Fruit fly (Drosophila melanogaster): ENCODE results near the gene HisCl1.
A peak's percentile ranks its signal among the peaks of the same experiment; 100 is the strongest.

HisCl1 gene

DNA sequence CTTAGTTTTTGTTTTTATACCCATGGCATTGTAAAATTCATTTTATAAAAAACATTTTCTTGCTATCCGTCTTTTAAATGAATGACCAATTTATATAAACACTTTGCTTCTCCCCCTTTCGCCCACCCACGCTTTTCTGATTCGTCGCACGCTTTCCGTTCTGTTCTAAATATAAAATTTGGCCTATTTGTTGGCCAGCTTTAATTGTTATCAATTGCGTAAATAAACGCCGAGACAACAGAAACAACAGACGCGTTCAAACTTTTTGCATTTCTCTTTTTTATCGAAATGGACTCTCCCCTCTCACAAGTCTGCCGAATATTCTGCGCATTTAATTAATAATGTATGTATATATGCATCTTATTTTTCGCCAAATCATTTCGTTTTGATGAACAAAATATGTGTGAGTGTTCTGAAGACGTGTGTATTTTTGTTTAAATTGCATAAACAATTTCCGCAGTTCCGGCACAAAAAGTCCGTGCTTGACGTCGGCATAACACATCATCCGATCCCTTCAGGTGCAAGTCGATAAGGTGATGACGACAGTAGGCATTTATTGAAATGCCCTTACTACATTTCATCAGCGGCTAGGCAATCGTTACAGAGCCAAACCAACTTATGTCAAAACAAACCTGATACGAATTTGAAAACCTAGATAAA, 29.6 kb upstream of the HisCl1 start:
- TF ChIP-seq salr (GFP tag; optimal IDR thresholded peaks at IDR 0.05) (no peak), dac (GFP tag; optimal IDR thresholded peaks at IDR 0.05) (no peak), vri (GFP tag; optimal IDR thresholded peaks at IDR 0.05) (peak; percentile 72), CG1621 (tag; optimal IDR thresholded peaks at IDR 0.05) (no peak), acj6 (GFP tag; optimal IDR thresholded peaks at IDR 0.05) (no peak), Gug (GFP tag; IDR thresholded peaks at IDR 0.05) (no peak), ss (GFP tag; optimal IDR thresholded peaks at IDR 0.05) (no peak), Eip78C (GFP tag) (peak; percentile 18), CG6808 (GFP tag; optimal IDR thresholded peaks at IDR 0.05) (no peak), OdsH (GFP tag; optimal IDR thresholded peaks at IDR 0.05) (no peak)

DNA sequence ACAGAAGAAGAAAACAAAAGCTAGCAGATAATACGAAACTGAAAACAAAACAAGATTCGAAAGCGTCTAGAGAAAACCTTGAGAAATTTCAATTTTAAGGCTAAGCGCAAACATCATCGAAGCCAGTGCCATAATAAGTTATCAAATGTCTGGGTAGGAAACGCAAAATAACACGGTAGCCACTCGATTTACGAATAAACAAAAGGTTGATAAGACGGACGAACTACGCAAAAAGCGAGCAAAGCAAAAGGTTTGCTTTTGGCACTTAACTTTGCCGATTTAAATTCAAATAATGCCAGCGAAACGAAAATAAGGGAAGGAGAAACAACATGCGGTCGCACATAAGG, 28.8 kb upstream of the HisCl1 start:
- TF ChIP-seq dac (GFP tag; optimal IDR thresholded peaks at IDR 0.05) (no peak), Eip93F (GFP tag; optimal IDR thresholded peaks at IDR 0.05) (peak; percentile 33), vri (GFP tag; optimal IDR thresholded peaks at IDR 0.05) (peak; percentile 81)

DNA sequence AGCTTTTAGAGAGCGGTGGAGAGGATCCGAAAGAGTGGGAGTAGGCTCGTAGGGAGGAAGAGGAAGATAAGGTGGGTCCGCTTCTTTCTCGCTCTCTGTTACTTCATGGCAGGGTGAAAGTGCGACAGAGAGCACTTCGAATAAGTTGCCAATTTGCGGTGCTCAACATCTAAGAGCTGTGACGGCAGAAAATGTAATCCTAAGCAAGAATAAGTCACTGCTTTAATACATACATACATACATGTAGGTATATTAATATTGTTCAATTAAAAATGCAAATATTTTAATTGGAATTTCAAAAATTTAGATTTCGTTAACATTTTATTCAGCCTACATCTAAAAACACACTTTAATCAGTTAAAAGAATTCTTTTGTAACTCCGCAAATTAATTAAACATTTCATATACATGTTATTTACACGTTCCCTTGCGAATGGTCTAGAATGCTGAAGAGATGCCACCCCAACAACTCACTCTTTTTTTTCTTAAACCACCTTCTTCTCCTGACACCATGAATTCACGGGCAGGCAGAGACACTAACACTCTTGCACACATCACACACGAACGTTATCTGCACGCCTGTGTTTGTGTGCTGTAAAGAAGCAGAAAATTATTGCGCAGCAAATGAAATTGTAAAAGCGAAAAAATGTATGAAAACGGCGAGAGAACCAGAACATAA, 28.3 kb upstream of the HisCl1 start:
- TF ChIP-seq Ets96B (tag; optimal IDR thresholded peaks at IDR 0.05) (no peak), CG11902 (GFP tag; optimal IDR thresholded peaks at IDR 0.05) (no peak), CG6792 (GFP tag; optimal IDR thresholded peaks at IDR 0.05) (peak; percentile 39), CG32006 (GFP tag; optimal IDR thresholded peaks at IDR 0.05) (peak; percentile 58), CG8119 (GFP tag; IDR thresholded peaks at IDR 0.05) (no peak), net (GFP tag; optimal IDR thresholded peaks at IDR 0.05) (peak; percentile 17), CG11762 (GFP tag; optimal IDR thresholded peaks at IDR 0.05; ENCODE audit: insufficient read depth) (no peak), fkh (GFP tag; optimal IDR thresholded peaks at IDR 0.05) (no peak), achi (GFP tag; optimal IDR thresholded peaks at IDR 0.05) (peak; percentile 11), esn (GFP tag; optimal IDR thresholded peaks at IDR 0.05) (peak; percentile 74), CG6163 (GFP tag; IDR thresholded peaks at IDR 0.05) (no peak), Smox (GFP tag; optimal IDR thresholded peaks at IDR 0.05) (peak; percentile 60), Gug (GFP tag; IDR thresholded peaks at IDR 0.05) (no peak), Hr39 (GFP tag; optimal IDR thresholded peaks at IDR 0.05) (peak; percentile 49), CG6276 (GFP tag; optimal IDR thresholded peaks at IDR 0.05) (peak; percentile 53), topi (GFP tag; optimal IDR thresholded peaks at IDR 0.05) (peak; percentile 50), CG7368 (GFP tag; optimal IDR thresholded peaks at IDR 0.05) (peak; percentile 38), spab (GFP tag; optimal IDR thresholded peaks at IDR 0.05) (no peak), CG6808 (GFP tag; optimal IDR thresholded peaks at IDR 0.05) (peak; percentile 54), Hr4 (GFP tag; optimal IDR thresholded peaks at IDR 0.05) (peak; percentile 47), fd85E (GFP tag; optimal IDR thresholded peaks at IDR 0.05) (no peak), vri (GFP tag; optimal IDR thresholded peaks at IDR 0.05) (peak; percentile 18), CG1621 (tag; optimal IDR thresholded peaks at IDR 0.05) (no peak), Ets21C (GFP tag; optimal IDR thresholded peaks at IDR 0.05) (peak; percentile 9), CG15336 (GFP tag; IDR thresholded peaks at IDR 0.05) (no peak), acj6 (GFP tag; optimal IDR thresholded peaks at IDR 0.05) (peak; percentile 52), dsx (GFP tag; optimal IDR thresholded peaks at IDR 0.05; ENCODE audit: poor library complexity, severe bottlenecking) (no peak), CG4318 (GFP tag; optimal IDR thresholded peaks at IDR 0.05) (no peak), CG9139 (GFP tag; optimal IDR thresholded peaks at IDR 0.05) (no peak), Sox15 (GFP tag; optimal IDR thresholded peaks at IDR 0.05) (peak; percentile 28), CG3919 (GFP tag; optimal IDR thresholded peaks at IDR 0.05) (peak; percentile 16), eg (GFP tag; IDR thresholded peaks at IDR 0.05) (no peak), Sox14 (GFP tag; optimal IDR thresholded peaks at IDR 0.05) (no peak), Hr38 (GFP tag; optimal IDR thresholded peaks at IDR 0.05) (no peak), Eip75B (GFP tag; optimal IDR thresholded peaks at IDR 0.05) (peak; percentile 56), CG8632 (GFP tag; optimal IDR thresholded peaks at IDR 0.05) (peak; percentile 9), CG31627 (GFP tag; optimal IDR thresholded peaks at IDR 0.05) (peak; percentile 48), CG16779 (tag; optimal IDR thresholded peaks at IDR 0.05) (no peak), ss (GFP tag; optimal IDR thresholded peaks at IDR 0.05) (peak; percentile 40 to 46), CG6854 (GFP tag; optimal IDR thresholded peaks at IDR 0.05) (no peak)

Measured in whole organism, prepupa.